Fruit fly (Drosophila melanogaster) whole organism, embryonic: ENCODE results near the gene CG15773.
A peak's percentile ranks its signal among the peaks of the same experiment; 100 is the strongest.

ENCODE experiments used
- Atf3 ChIP-seq: fragments of 200-800 bp; sonication (Bioruptor generic); optimal IDR thresholded peaks from 3 replicates; lab custom pipeline; 2016; ENCODE audit warnings: missing biosample characterization, missing genetic modification characterization
- Bteb2 ChIP-seq: fragments of 200-800 bp; sonication (Bioruptor generic); optimal IDR thresholded peaks from 2 replicates; lab custom pipeline; 2016; ENCODE audit warnings: missing biosample characterization, missing genetic modification characterization
- CG10462 ChIP-seq: fragments of 200-800 bp; sonication (Bioruptor generic); optimal IDR thresholded peaks from 2 replicates; lab custom pipeline; 2016; ENCODE audit warnings: missing biosample characterization, missing genetic modification characterization
- CG11696 ChIP-seq: fragments of 200-800 bp; sonication (Bioruptor generic); IDR thresholded peaks from 2 replicates; pipeline ENCODE4 v1.3.6; 2022; ENCODE audit warnings: missing biosample characterization, missing genetic modification characterization
- CG12236 ChIP-seq: fragments of 200-800 bp; sonication (Bioruptor generic); optimal IDR thresholded peaks from 2 replicates; lab custom pipeline; 2016; ENCODE audit warnings: missing biosample characterization, missing genetic modification characterization
- CG12744 ChIP-seq: fragments of 200-800 bp; sonication (Bioruptor generic); optimal IDR thresholded peaks from 2 replicates; lab custom pipeline; 2016; ENCODE audit warnings: missing biosample characterization, missing genetic modification characterization
- CG12769 ChIP-seq: fragments of 200-800 bp; sonication (Bioruptor generic); optimal IDR thresholded peaks from 2 replicates; lab custom pipeline; 2019; ENCODE audit warnings: missing biosample characterization, mild to moderate bottlenecking, missing genetic modification characterization, moderate library complexity
- CG13775 ChIP-seq: fragments of 200-800 bp; sonication (Bioruptor generic); optimal IDR thresholded peaks from 3 replicates; lab custom pipeline; 2017; ENCODE audit warnings: missing biosample characterization, mild to moderate bottlenecking, missing genetic modification characterization
- CG17186 ChIP-seq: fragments of 200-800 bp; sonication (Bioruptor generic); optimal IDR thresholded peaks from 3 replicates; lab custom pipeline; 2017; ENCODE audit warnings: missing biosample characterization, missing genetic modification reagents, missing genetic modification characterization
- CG17802 ChIP-seq: fragments of 200-800 bp; sonication (Bioruptor generic); optimal IDR thresholded peaks from 2 replicates; lab custom pipeline; 2018; ENCODE audit warnings: missing biosample characterization, mild to moderate bottlenecking, missing genetic modification characterization, moderate library complexity
- CG2712 ChIP-seq: fragments of 200-800 bp; optimal IDR thresholded peaks from 3 replicates; lab custom pipeline; 2019; ENCODE audit warnings: missing biosample characterization, mild to moderate bottlenecking, missing genetic modification characterization, moderate library complexity
- CG31388 ChIP-seq: fragments of 200-800 bp; sonication (Bioruptor generic); optimal IDR thresholded peaks from 2 replicates; lab custom pipeline; 2016; ENCODE audit warnings: missing biosample characterization, missing genetic modification characterization
- CG5953 ChIP-seq: fragments of 200-800 bp; sonication (Bioruptor generic); IDR thresholded peaks from 2 replicates; pipeline ENCODE4 v1.3.6; 2022; ENCODE audit warnings: missing biosample characterization, missing genetic modification characterization
- CG9215 ChIP-seq: fragments of 200-800 bp; sonication (Bioruptor generic); IDR thresholded peaks from 2 replicates; pipeline ENCODE4 v1.3.6; 2022; ENCODE audit warnings: missing biosample characterization, missing genetic modification characterization
- CG9876 ChIP-seq: fragments of 200-800 bp; sonication (Bioruptor generic); optimal IDR thresholded peaks from 2 replicates; lab custom pipeline; 2016; ENCODE audit warnings: missing biosample characterization, missing genetic modification characterization
- CHES-1-like ChIP-seq: fragments of 200-800 bp; sonication (Bioruptor generic); optimal IDR thresholded peaks from 2 replicates; lab custom pipeline; 2016; ENCODE audit warnings: missing biosample characterization, missing genetic modification characterization
- Doc3 ChIP-seq: fragments of 200-800 bp; sonication (Bioruptor generic); IDR thresholded peaks from 3 replicates; pipeline ENCODE4 v1.3.6; 2022; ENCODE audit warnings: missing biosample characterization, missing genetic modification characterization; ENCODE audit not compliant: partially characterized antibody
- Dp ChIP-seq: fragments of 200-800 bp; sonication (Bioruptor generic); optimal IDR thresholded peaks from 2 replicates; lab custom pipeline; 2018; ENCODE audit warnings: missing biosample characterization, mild to moderate bottlenecking, missing genetic modification characterization, moderate library complexity
- Drgx ChIP-seq: fragments of 200-800 bp; sonication (Bioruptor generic); IDR thresholded peaks from 2 replicates; pipeline ENCODE4 v1.3.6; 2022; ENCODE audit warnings: missing biosample characterization, missing genetic modification characterization
- GATAe ChIP-seq: fragments of 200-800 bp; sonication (Bioruptor generic); conservative IDR thresholded peaks from 2 replicates; pipeline ENCODE4 v1.3.6; 2022; ENCODE audit warnings: missing biosample characterization, missing genetic modification characterization
- Gug ChIP-seq: fragments of 200-800 bp; sonication (Bioruptor generic); IDR thresholded peaks from 4 replicates; pipeline ENCODE4 v1.3.6; 2022; ENCODE audit warnings: missing biosample characterization, missing genetic modification characterization
- HmgD ChIP-seq: fragments of 200-800 bp; sonication (Bioruptor generic); optimal IDR thresholded peaks from 3 replicates; lab custom pipeline; 2016; ENCODE audit warnings: missing biosample characterization, missing genetic modification characterization
- Hmx ChIP-seq: fragments of 200-800 bp; sonication (Bioruptor generic); optimal IDR thresholded peaks from 2 replicates; lab custom pipeline; 2016; ENCODE audit warnings: missing biosample characterization, missing genetic modification characterization
- Lhr ChIP-seq: fragments of 200-800 bp; sonication (Bioruptor generic); optimal IDR thresholded peaks from 3 replicates; lab custom pipeline; 2017; ENCODE audit warnings: mild to moderate bottlenecking, missing biosample characterization, missing genetic modification reagents, missing genetic modification characterization
- MTF-1 ChIP-seq: fragments of 200-800 bp; sonication (Bioruptor generic); optimal IDR thresholded peaks from 2 replicates; lab custom pipeline; 2018; ENCODE audit warnings: missing biosample characterization, mild to moderate bottlenecking, missing genetic modification characterization, borderline replicate concordance
- Max ChIP-seq: fragments of 200-800 bp; sonication (Bioruptor generic); optimal IDR thresholded peaks from 2 replicates; lab custom pipeline; 2016; ENCODE audit warnings: missing biosample characterization, mild to moderate bottlenecking, missing genetic modification characterization
- Meics ChIP-seq: fragments of 200-800 bp; sonication (Bioruptor generic); optimal IDR thresholded peaks from 2 replicates; lab custom pipeline; 2017; ENCODE audit warnings: missing biosample characterization, mild to moderate bottlenecking, missing genetic modification characterization
- Nf-YB ChIP-seq: fragments of 200-800 bp; sonication (Bioruptor generic); optimal IDR thresholded peaks from 3 replicates; lab custom pipeline; 2019; ENCODE audit warnings: missing biosample characterization, mild to moderate bottlenecking, missing genetic modification characterization, moderate library complexity
- Ravus ChIP-seq: fragments of 200-800 bp; sonication (Bioruptor generic); IDR thresholded peaks from 2 replicates; pipeline ENCODE4 v1.3.6; 2022; ENCODE audit warnings: missing biosample characterization, missing genetic modification characterization
- Spps ChIP-seq: fragments of 200-800 bp; sonication (Bioruptor generic); optimal IDR thresholded peaks from 2 replicates; lab custom pipeline; 2018; ENCODE audit warnings: missing biosample characterization, mild to moderate bottlenecking, missing genetic modification characterization
- Ssrp ChIP-seq: fragments of 200-800 bp; sonication (Bioruptor generic); optimal IDR thresholded peaks from 2 replicates; lab custom pipeline; 2018; ENCODE audit warnings: missing biosample characterization, mild to moderate bottlenecking, missing genetic modification characterization, moderate library complexity
- Usf ChIP-seq: fragments of 200-800 bp; sonication (Bioruptor generic); optimal IDR thresholded peaks from 2 replicates; lab custom pipeline; 2017; ENCODE audit warnings: missing genotype, missing biosample characterization, missing genetic modification characterization
- Xrp1 ChIP-seq: fragments of 200-800 bp; sonication (Bioruptor generic); IDR thresholded peaks from 2 replicates; pipeline ENCODE4 v1.3.6; 2022; ENCODE audit warnings: missing biosample characterization, missing genetic modification characterization
- bbx ChIP-seq: fragments of 200-800 bp; sonication (Bioruptor generic); IDR thresholded peaks from 2 replicates; pipeline ENCODE4 v1.3.6; 2022; ENCODE audit warnings: missing biosample characterization, missing genetic modification characterization; ENCODE audit not compliant: partially characterized antibody
- cad ChIP-seq: fragments of >200 bp; optimal IDR thresholded peaks from 2 replicates; lab custom pipeline; 2017; ENCODE audit warnings: missing biosample characterization, missing genetic modification characterization
- dimm ChIP-seq: fragments of 200-800 bp; sonication (Bioruptor generic); IDR thresholded peaks from 2 replicates; pipeline ENCODE4 v1.3.6; 2022; ENCODE audit warnings: missing biosample characterization, missing genetic modification characterization
- esg ChIP-seq: fragments of 200-800 bp; sonication (Bioruptor generic); conservative IDR thresholded peaks from 2 replicates; pipeline ENCODE4 v1.3.6; 2022; ENCODE audit warnings: missing biosample characterization, missing genetic modification characterization
- fd64A ChIP-seq: fragments of 200-800 bp; sonication (Bioruptor generic); optimal IDR thresholded peaks from 3 replicates; lab custom pipeline; 2018; ENCODE audit warnings: missing biosample characterization, mild to moderate bottlenecking, missing genetic modification characterization
- fd96Cb ChIP-seq: fragments of 200-800 bp; sonication (Bioruptor generic); optimal IDR thresholded peaks from 2 replicates; lab custom pipeline; 2018; ENCODE audit warnings: missing biosample characterization, mild to moderate bottlenecking, missing genetic modification characterization, moderate library complexity
- insv ChIP-seq, 2 experiments: fragments of 200-800 bp; sonication (Bioruptor generic); optimal IDR thresholded peaks; 3 replicates each; lab custom pipeline; 2016 to 2018; ENCODE audit warnings: missing biosample characterization in 2 of 2, missing genetic modification characterization in 2 of 2
- onecut ChIP-seq: fragments of 200-800 bp; sonication (Bioruptor generic); IDR thresholded peaks from 2 replicates; pipeline ENCODE4 v1.3.6; 2022; ENCODE audit warnings: missing biosample characterization, missing genetic modification characterization
- pan ChIP-seq, 4 experiments: fragments of >200 bp in 3 of 4; fragments of 200-800 bp in 1 of 4; sonication (Bioruptor generic) in 1 of 4; optimal IDR thresholded peaks in 3 of 4; IDR thresholded peaks in 1 of 4; 2 replicates each; pipeline versions ENCODE4 v1.3.6 to Lab custom; 2017 to 2022; ENCODE audit warnings: missing biosample characterization in 2 of 4, missing genetic modification characterization in 2 of 4, mixed read lengths in 1 of 4
- ranshi ChIP-seq: fragments of 200-800 bp; sonication (Bioruptor generic); IDR thresholded peaks from 2 replicates; pipeline ENCODE4 v1.3.6; 2022; ENCODE audit warnings: missing biosample characterization, missing genetic modification characterization
- sc ChIP-seq, 3 experiments: fragments of >200 bp in 2 of 3; fragments of 200-800 bp in 1 of 3; sonication (Bioruptor generic) in 1 of 3; optimal IDR thresholded peaks; 2 replicates in 2 of 3; 3 replicates in 1 of 3; lab custom pipeline; 2017; ENCODE audit warnings: mild to moderate bottlenecking in 1 of 3, missing biosample characterization in 1 of 3, missing genetic modification characterization in 1 of 3, missing genetic modification reagents in 1 of 3
- sim ChIP-seq: fragments of 200-800 bp; sonication (Bioruptor generic); IDR thresholded peaks from 2 replicates; pipeline ENCODE4 v1.3.6; 2022; ENCODE audit warnings: missing biosample characterization, missing genetic modification characterization
- sob ChIP-seq: fragments of 200-800 bp; sonication (Bioruptor generic); IDR thresholded peaks from 2 replicates; pipeline ENCODE4 v1.3.6; 2022; ENCODE audit warnings: missing biosample characterization, missing genetic modification characterization
- toy ChIP-seq: fragments of 200-800 bp; sonication (Bioruptor generic); IDR thresholded peaks from 2 replicates; pipeline ENCODE4 v1.3.6; 2022; ENCODE audit warnings: missing biosample characterization, missing genetic modification characterization
- zen ChIP-seq: fragments of 200-800 bp; sonication (Bioruptor generic); optimal IDR thresholded peaks from 3 replicates; lab custom pipeline; 2018; ENCODE audit warnings: missing biosample characterization, mild to moderate bottlenecking, missing genetic modification characterization, moderate library complexity
- zfh1 ChIP-seq: fragments of 200-800 bp; sonication (Bioruptor generic); IDR thresholded peaks from 3 replicates; pipeline ENCODE4 v1.3.6; 2022; ENCODE audit warnings: missing biosample characterization, missing genetic modification characterization

Gene CG15773

dm6 chrX:5735268-5735941 lies 2.9 kb downstream of the CG15773 start (continued):
- TF ChIP-seq onecut (GFP tag; lab: Robert Waterston, UW) (peak; percentile 50), GATAe (GFP tag; lab: Robert Waterston, UW) (0 out of 2 replicates have a peak, but pooled peaks have one; percentile 14), CG5953 (GFP tag; lab: Robert Waterston, UW) (peak; percentile 78), CG12744 (peak; percentile 33), CG11696 (GFP tag; lab: Robert Waterston, UW) (peak; percentile 66), esg (GFP tag; lab: Robert Waterston, UW) (peak; percentile 76), sim (GFP tag; lab: Robert Waterston, UW) (no peak), bbx (GFP tag; lab: Robert Waterston, UW) (no peak), Hmx (GFP tag; lab: Kevin White, UChicago) (peak; percentile 55), fd64A (GFP tag; lab: Kevin White, UChicago) (no peak), zen (tag; lab: Kevin White, UChicago) (peak; percentile 43), fd96Cb (peak; percentile 66), CG17802 (tag; lab: Kevin White, UChicago) (no peak), sob (peak; percentile 84), Ravus (GFP tag; lab: Robert Waterston, UW) (peak; percentile 30), Atf3 (GFP tag; lab: Kevin White, UChicago) (peak; percentile 31), Max (GFP tag; lab: Kevin White, UChicago) (peak; percentile 27), Lhr (GFP tag; lab: Kevin White, UChicago) (no peak), ranshi (GFP tag; lab: Robert Waterston, UW) (peak; percentile 73), MTF-1 (GFP tag; lab: Kevin White, UChicago) (no peak), CHES-1-like (peak; percentile 37), CG12769 (peak; percentile 86), CG31388 (GFP tag; lab: Kevin White, UChicago) (no peak), Nf-YB (GFP tag; lab: Kevin White, UChicago) (peak; percentile 50), CG13775 (GFP tag; lab: Kevin White, UChicago) (peak; percentile 44), Bteb2 (GFP tag; lab: Kevin White, UChicago) (peak; percentile 57), Doc3 (GFP tag; lab: Robert Waterston, UW) (no peak), CG9876 (GFP tag; lab: Kevin White, UChicago) (no peak), CG9215 (GFP tag; lab: Robert Waterston, UW) (peak; percentile 54; the same call in 1 of the 2 replicates), insv (GFP tag; optimal IDR thresholded peaks at IDR 0.05; lab: Kevin White, UChicago) (no peak), CG17186 (GFP tag; lab: Kevin White, UChicago) (no peak), Dp (GFP tag; lab: Kevin White, UChicago) (no peak), Drgx (GFP tag; lab: Robert Waterston, UW) (peak; percentile 89), Gug (GFP tag; lab: Robert Waterston, UW) (peak; percentile 52; the same call in 2 of the 4 replicates), cad (GFP tag; lab: Kevin White, UChicago) (no peak), pan (optimal IDR thresholded peaks at IDR 0.05; lab: Kevin White, UChicago) (no peak), pan (GFP tag; optimal IDR thresholded peaks at IDR 0.05 in 1 of 2, IDR thresholded peaks at IDR 0.05 in 1 of 2) (peak in 1 of 2 experiments; percentile 82), Spps (tag; lab: Kevin White, UChicago) (no peak), Usf (GFP tag; lab: Kevin White, UChicago) (peak; percentile 63), Xrp1 (GFP tag; lab: Robert Waterston, UW) (peak; percentile 83), toy (GFP tag; lab: Robert Waterston, UW) (peak; percentile 37; the same call in 1 of the 2 replicates), Meics (peak; percentile 56), sc (optimal IDR thresholded peaks at IDR 0.05; lab: Kevin White, UChicago) (no peak), sc (GFP tag; optimal IDR thresholded peaks at IDR 0.05; lab: Kevin White, UChicago) (no peak), Ssrp (peak; percentile 75), CG12236 (GFP tag; lab: Kevin White, UChicago) (peak; percentile 15), HmgD (GFP tag; lab: Kevin White, UChicago) (no peak), dimm (GFP tag; lab: Robert Waterston, UW) (peak; percentile 72), zfh1 (GFP tag; lab: Robert Waterston, UW) (peak; percentile 82; the same call in 2 of the 3 replicates), CG2712 (tag; lab: Kevin White, UChicago) (peak; percentile 87), CG10462 (peak; percentile 24)
